Worm (Caenorhabditis elegans): ENCODE measurements around the gene chil-3.

DNA sequence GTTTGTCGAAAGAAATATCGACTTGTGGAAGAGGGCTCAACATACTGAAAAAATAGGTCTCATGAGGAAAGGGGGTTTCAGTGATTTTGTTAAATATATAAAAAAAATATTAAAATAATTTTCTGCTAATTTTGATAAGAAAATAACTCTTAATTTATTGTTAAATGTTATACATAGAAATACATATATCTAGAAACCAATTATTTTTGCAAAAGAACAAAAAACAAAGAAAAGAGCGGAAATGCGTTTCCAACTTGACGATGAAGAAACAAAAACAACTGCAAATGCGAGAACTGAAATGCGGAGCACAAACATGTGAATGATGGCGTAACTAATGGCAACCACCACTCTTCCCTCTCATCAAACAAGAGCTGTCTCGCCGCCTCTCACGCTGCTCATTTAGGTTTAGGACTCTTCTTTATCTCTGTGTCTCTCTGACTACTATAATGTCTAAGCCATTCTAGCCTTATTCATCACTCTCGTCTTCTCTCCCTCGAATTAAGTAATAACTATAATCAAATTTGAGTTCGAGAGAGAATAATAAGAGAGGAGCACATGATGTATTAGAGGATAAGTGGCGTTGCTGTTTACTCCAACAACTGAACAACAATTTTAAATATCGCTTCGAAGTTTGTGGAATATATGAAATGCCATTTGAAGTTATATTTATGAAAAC is 22.9 kb downstream of the chil-3 start, which contains the start of gene arrd-4:
- TF ChIP-seq nhr-111 (GFP tag; optimal IDR thresholded peaks at IDR 0.05) = no peak
- no peak for TF ChIP-seq pha-4 (GFP tag; IDR thresholded peaks at IDR 0.05)
- TF ChIP-seq pha-4 (tag; optimal IDR thresholded peaks at IDR 0.05) = no peak
- no peak for TF ChIP-seq zip-2 (tag; optimal IDR thresholded peaks at IDR 0.05)
- TF ChIP-seq nhr-10 (tag; optimal IDR thresholded peaks at IDR 0.05) = no peak
- TF ChIP-seq Y48G9A.11 (GFP tag; IDR thresholded peaks at IDR 0.05) = no peak
